Worm (Caenorhabditis elegans) whole organism, young adult: Measurements from ENCODE around the gene wrt-5.

ENCODE experiments used
- B0261.1 ChIP-seq: sonication (generic microtip); optimal IDR thresholded peaks from 2 replicates; lab custom pipeline; 2016; ENCODE audit warnings: mild to moderate bottlenecking, missing genetic modification characterization, moderate library complexity, missing compliant biosample characterization
- B0336.3 ChIP-seq: fragments of 200-800 bp; sonication (Bioruptor generic); IDR thresholded peaks from 2 replicates; pipeline ENCODE4 v1.3.6; 2022; ENCODE audit warnings: missing genetic modification characterization, missing compliant biosample characterization
- F33H1.4 ChIP-seq: fragments of 200-800 bp; sonication (Bioruptor generic); IDR thresholded peaks from 2 replicates; pipeline ENCODE4 v1.3.6; 2022; ENCODE audit warnings: missing genetic modification reagents, missing genetic modification characterization, missing compliant biosample characterization
- F57A8.1 ChIP-seq: fragments of 200-800 bp; sonication (Bioruptor generic); optimal IDR thresholded peaks from 2 replicates; lab custom pipeline; 2018; ENCODE audit warnings: mild to moderate bottlenecking, missing genetic modification characterization, moderate library complexity, missing compliant biosample characterization
- K11D2.4 ChIP-seq: fragments of 200-800 bp; sonication (Bioruptor generic); IDR thresholded peaks from 2 replicates; pipeline ENCODE4 v1.3.6; 2022; ENCODE audit warnings: missing genetic modification reagents, missing genetic modification characterization, missing compliant biosample characterization
- K12H6.12 ChIP-seq: fragments of 200-800 bp; sonication (Bioruptor generic); optimal IDR thresholded peaks from 2 replicates; lab custom pipeline; 2018; ENCODE audit warnings: mild to moderate bottlenecking, missing genetic modification characterization, missing compliant biosample characterization
- T26A5.8 ChIP-seq: sonication (generic microtip); optimal IDR thresholded peaks from 2 replicates; lab custom pipeline; 2016; ENCODE audit warnings: missing genetic modification characterization, missing compliant biosample characterization
- Y53F4B.3 ChIP-seq: fragments of 200-800 bp; sonication (Bioruptor generic); IDR thresholded peaks from 2 replicates; pipeline ENCODE4 v1.3.6; 2022; ENCODE audit warnings: missing genetic modification reagents, missing genetic modification characterization, missing compliant biosample characterization
- Y56A3A.18 ChIP-seq: fragments of 200-800 bp; sonication (Bioruptor generic); IDR thresholded peaks from 2 replicates; pipeline ENCODE4 v1.3.6; 2022; ENCODE audit warnings: missing genetic modification reagents, missing genetic modification characterization, missing compliant biosample characterization
- Y67H2A.10 ChIP-seq: fragments of 200-800 bp; sonication (Bioruptor generic); conservative IDR thresholded peaks from 2 replicates; pipeline ENCODE4 v1.3.6; 2022; ENCODE audit warnings: missing genetic modification reagents, missing genetic modification characterization, missing compliant biosample characterization
- Y79H2A.3 ChIP-seq: fragments of 200-800 bp; sonication (Bioruptor generic); conservative IDR thresholded peaks from 2 replicates; pipeline ENCODE4 v1.3.6; 2022; ENCODE audit warnings: missing genetic modification reagents, missing genetic modification characterization, missing compliant biosample characterization
- Y95B8A.8 ChIP-seq: fragments of 200-800 bp; sonication (Bioruptor generic); IDR thresholded peaks from 2 replicates; pipeline ENCODE4 v1.3.6; 2022; ENCODE audit warnings: missing genetic modification reagents, missing genetic modification characterization, missing compliant biosample characterization
- ZK185.1 ChIP-seq: sonication (generic microtip); optimal IDR thresholded peaks from 2 replicates; lab custom pipeline; 2016; ENCODE audit warnings: mild to moderate bottlenecking, missing genetic modification characterization, missing compliant biosample characterization; ENCODE audit not compliant: poor library complexity, severe bottlenecking
- aptf-2 ChIP-seq: fragments of 200-800 bp; sonication (Bioruptor generic); conservative IDR thresholded peaks from 2 replicates; pipeline ENCODE4 v1.3.6; 2022; ENCODE audit warnings: missing genetic modification reagents, missing genetic modification characterization, missing compliant biosample characterization
- atf-7 ChIP-seq: sonication (generic microtip); optimal IDR thresholded peaks from 2 replicates; lab custom pipeline; 2017; ENCODE audit warnings: mild to moderate bottlenecking, missing genetic modification characterization, missing compliant biosample characterization
- attf-3 ChIP-seq: fragments of 200-800 bp; sonication (Bioruptor generic); conservative IDR thresholded peaks from 2 replicates; pipeline ENCODE4 v1.3.6; 2022; ENCODE audit warnings: missing genetic modification reagents, missing genetic modification characterization, missing compliant biosample characterization
- bed-2 ChIP-seq: fragments of 200-800 bp; sonication (Bioruptor generic); IDR thresholded peaks from 2 replicates; pipeline ENCODE4 v1.3.6; 2022; ENCODE audit warnings: missing genetic modification reagents, missing genetic modification characterization, missing compliant biosample characterization
- dox-1 ChIP-seq: fragments of 200-800 bp; sonication (Bioruptor generic); IDR thresholded peaks from 2 replicates; pipeline ENCODE4 v1.3.6; 2022; ENCODE audit warnings: missing genetic modification reagents, missing genetic modification characterization, missing compliant biosample characterization
- egl-44 ChIP-seq: fragments of 200-800 bp; sonication (Bioruptor generic); IDR thresholded peaks from 2 replicates; pipeline ENCODE4 v1.3.6; 2022; ENCODE audit warnings: missing genetic modification reagents, missing genetic modification characterization, missing compliant biosample characterization
- egrh-3 ChIP-seq: fragments of 200-800 bp; sonication (Bioruptor generic); IDR thresholded peaks from 2 replicates; pipeline ENCODE4 v1.3.6; 2022; ENCODE audit warnings: missing genetic modification reagents, missing genetic modification characterization, missing compliant biosample characterization
- ets-4 ChIP-seq: fragments of 200-800 bp; sonication (Bioruptor generic); optimal IDR thresholded peaks from 2 replicates; lab custom pipeline; 2018; ENCODE audit warnings: mild to moderate bottlenecking, missing genetic modification characterization, missing compliant biosample characterization
- fkh-3 ChIP-seq: sonication (generic microtip); optimal IDR thresholded peaks from 2 replicates; lab custom pipeline; 2016; ENCODE audit warnings: mild to moderate bottlenecking, missing genetic modification characterization, missing compliant biosample characterization
- hsf-1 ChIP-seq: fragments of 200-800 bp; sonication (Bioruptor generic); IDR thresholded peaks from 2 replicates; pipeline ENCODE4 v1.3.6; 2022; ENCODE audit warnings: missing genetic modification reagents, missing genetic modification characterization, missing compliant biosample characterization
- lag-1 ChIP-seq: fragments of 200-800 bp; sonication (Bioruptor generic); IDR thresholded peaks from 2 replicates; pipeline ENCODE4 v1.3.6; 2022; ENCODE audit warnings: missing genetic modification reagents, missing genetic modification characterization, missing compliant biosample characterization
- lin-35 ChIP-seq, 3 experiments: fragments of 150-350 bp in 2 of 3; sonication (generic microtip) in 1 of 3; optimal IDR thresholded peaks; 2 replicates each; lab custom pipeline; 2014 to 2018; ENCODE audit warnings: missing biosample characterization in 3 of 3, missing genetic modification characterization in 3 of 3, missing genetic modification reagents in 3 of 3
- lin-40 ChIP-seq: sonication (generic microtip); optimal IDR thresholded peaks from 2 replicates; lab custom pipeline; 2016; ENCODE audit warnings: missing genetic modification characterization, mild to moderate bottlenecking, missing compliant biosample characterization, missing genotype, missing genetic modification reagents
- lsl-1 ChIP-seq: fragments of 200-800 bp; sonication (Bioruptor generic); optimal IDR thresholded peaks from 2 replicates; lab custom pipeline; 2018; ENCODE audit warnings: mild to moderate bottlenecking, missing genetic modification characterization, moderate library complexity, missing compliant biosample characterization
- lsy-27 ChIP-seq: sonication (generic microtip); optimal IDR thresholded peaks from 2 replicates; lab custom pipeline; 2017; ENCODE audit warnings: missing genetic modification characterization, mild to moderate bottlenecking, missing compliant biosample characterization, antibody characterized with exemption, missing genotype, borderline replicate concordance; ENCODE audit not compliant: insufficient read depth
- madf-10 ChIP-seq: sonication (generic microtip); optimal IDR thresholded peaks from 2 replicates; lab custom pipeline; 2016; ENCODE audit warnings: mild to moderate bottlenecking, missing genetic modification characterization, missing compliant biosample characterization
- mcd-1 ChIP-seq: fragments of 200-800 bp; sonication (Bioruptor generic); IDR thresholded peaks from 2 replicates; pipeline ENCODE4 v1.3.6; 2022; ENCODE audit warnings: missing genetic modification reagents, missing genetic modification characterization, missing compliant biosample characterization
- mel-28 ChIP-seq: sonication (generic microtip); optimal IDR thresholded peaks from 2 replicates; lab custom pipeline; 2016; ENCODE audit warnings: borderline replicate concordance, mild to moderate bottlenecking, missing genetic modification characterization, missing compliant biosample characterization
- nfya-2 ChIP-seq: fragments of 200-800 bp; sonication (Bioruptor generic); IDR thresholded peaks from 2 replicates; pipeline ENCODE4 v1.3.6; 2022; ENCODE audit warnings: missing genetic modification reagents, missing genetic modification characterization, missing compliant biosample characterization
- nfyb-1 ChIP-seq: fragments of 200-800 bp; sonication (Bioruptor generic); IDR thresholded peaks from 2 replicates; pipeline ENCODE4 v1.3.6; 2022; ENCODE audit warnings: missing genetic modification reagents, missing genetic modification characterization, missing compliant biosample characterization
- pha-4 ChIP-seq: fragments of 150-350 bp; sonication (generic microtip); optimal IDR thresholded peaks from 2 replicates; lab custom pipeline; 2014; ENCODE audit warnings: missing biosample characterization, missing genetic modification reagents, missing genetic modification characterization
- sea-2 ChIP-seq: fragments of 200-800 bp; sonication (Bioruptor generic); IDR thresholded peaks from 2 replicates; pipeline ENCODE4 v1.3.6; 2022; ENCODE audit warnings: missing genetic modification characterization, missing compliant biosample characterization
- snpc-1.3 ChIP-seq: sonication (generic microtip); optimal IDR thresholded peaks from 2 replicates; lab custom pipeline; 2017; ENCODE audit warnings: missing genetic modification characterization, mild to moderate bottlenecking, missing compliant biosample characterization, antibody characterized with exemption, moderate library complexity, missing genotype, missing genetic modification reagents; ENCODE audit not compliant: insufficient read depth
- snpc-3.4 ChIP-seq: sonication (generic microtip); optimal IDR thresholded peaks from 2 replicates; lab custom pipeline; 2017; ENCODE audit warnings: missing genetic modification characterization, mild to moderate bottlenecking, missing compliant biosample characterization, antibody characterized with exemption, moderate library complexity, missing genotype, missing genetic modification reagents
- snpc-4 ChIP-seq, 5 experiments: fragments of 150-350 bp in 1 of 5; sonication (generic microtip) in 4 of 5; optimal IDR thresholded peaks; 2 replicates each; lab custom pipeline; 2014 to 2018; ENCODE audit warnings: missing genetic modification characterization in 5 of 5, missing biosample characterization in 3 of 5, antibody characterized with exemption in 2 of 5, mild to moderate bottlenecking in 2 of 5, missing compliant biosample characterization in 2 of 5, missing genotype in 2 of 5, moderate library complexity in 2 of 5, missing genetic modification reagents in 1 of 5
- tbp1 ChIP-seq: fragments of 200-800 bp; sonication (Bioruptor generic); optimal IDR thresholded peaks from 2 replicates; lab custom pipeline; 2018; ENCODE audit warnings: mild to moderate bottlenecking, missing genetic modification characterization, missing compliant biosample characterization
- tlf-1 ChIP-seq: fragments of 200-800 bp; sonication (Bioruptor generic); optimal IDR thresholded peaks from 2 replicates; lab custom pipeline; 2018; ENCODE audit warnings: mild to moderate bottlenecking, missing genetic modification characterization, missing compliant biosample characterization
- unc-130 ChIP-seq: sonication (generic microtip); optimal IDR thresholded peaks from 2 replicates; lab custom pipeline; 2016; ENCODE audit warnings: missing genetic modification reagents, missing genetic modification characterization, missing compliant biosample characterization
- xnd-1 ChIP-seq: sonication (generic microtip); optimal IDR thresholded peaks from 2 replicates; lab custom pipeline; 2016; ENCODE audit warnings: missing genotype, missing genetic modification reagents, missing genetic modification characterization, missing compliant biosample characterization
- ztf-18 ChIP-seq: sonication (generic microtip); optimal IDR thresholded peaks from 2 replicates; lab custom pipeline; 2016; ENCODE audit warnings: missing genotype, mild to moderate bottlenecking, missing genetic modification characterization, missing compliant biosample characterization
- ztf-22 ChIP-seq: fragments of 200-800 bp; sonication (Bioruptor generic); optimal IDR thresholded peaks from 2 replicates; lab custom pipeline; 2018; ENCODE audit warnings: mild to moderate bottlenecking, missing genetic modification characterization, moderate library complexity, missing compliant biosample characterization
- ztf-25 ChIP-seq: fragments of 200-800 bp; sonication (Bioruptor generic); IDR thresholded peaks from 2 replicates; pipeline ENCODE4 v1.3.6; 2022; ENCODE audit warnings: missing genetic modification reagents, missing genetic modification characterization, missing compliant biosample characterization
- ztf-28 ChIP-seq: fragments of 200-800 bp; sonication (Bioruptor generic); IDR thresholded peaks from 2 replicates; pipeline ENCODE4 v1.3.6; 2022; ENCODE audit warnings: missing genetic modification reagents, missing genetic modification characterization, missing compliant biosample characterization
- ztf-3 ChIP-seq: fragments of 200-800 bp; sonication (Bioruptor generic); optimal IDR thresholded peaks from 2 replicates; lab custom pipeline; 2018; ENCODE audit warnings: mild to moderate bottlenecking, missing genetic modification characterization, missing compliant biosample characterization

Gene wrt-5

DNA sequence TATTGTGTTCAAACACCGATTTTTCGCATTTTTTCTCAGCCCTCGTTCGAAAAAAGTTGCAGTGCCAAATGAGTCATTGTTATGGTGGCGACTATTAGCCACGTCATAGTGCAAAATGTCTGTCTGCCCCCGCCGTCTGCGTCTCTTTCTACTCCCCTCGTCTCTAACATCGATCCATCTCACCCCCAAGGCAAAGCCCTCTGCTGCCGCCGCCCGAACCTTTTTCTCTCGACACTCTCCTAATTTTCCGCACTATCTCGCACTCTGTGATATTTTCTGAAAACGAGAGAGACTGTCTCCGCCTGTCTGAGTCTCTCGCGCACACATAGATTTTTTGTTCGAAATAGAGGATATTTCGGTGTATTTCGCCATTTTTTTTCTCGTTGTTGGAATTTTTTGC is 41.6 kb upstream of the wrt-5 start (continued):
- TF ChIP-seq ztf-18 = peak; percentile 0
- no peak for TF ChIP-seq Y67H2A.10 (GFP tag; lab: Robert Waterston, UW)
- TF ChIP-seq aptf-2 (GFP tag; lab: Robert Waterston, UW) = no peak
- peak; percentile 56 for TF ChIP-seq mcd-1 (GFP tag; lab: Robert Waterston, UW)
- no peak for TF ChIP-seq ztf-22 (GFP tag; lab: Kevin White, UChicago)
- no peak for TF ChIP-seq snpc-4 (GFP tag; optimal IDR thresholded peaks at IDR 0.05; lab: Kevin White, UChicago)
- TF ChIP-seq snpc-4 (tag; optimal IDR thresholded peaks at IDR 0.05; lab: Kevin White, UChicago) = peak in 2 of 4 experiments; percentile 24 to 31
- no peak for TF ChIP-seq madf-10 (tag; lab: Kevin White, UChicago)
- TF ChIP-seq snpc-3.4 (tag; lab: Kevin White, UChicago) = no peak
- no peak for TF ChIP-seq snpc-1.3 (tag; lab: Kevin White, UChicago)
- TF ChIP-seq nfyb-1 = peak; percentile 76
- TF ChIP-seq hsf-1 (GFP tag; lab: Robert Waterston, UW) = no peak
- TF ChIP-seq atf-7 = peak; percentile 73
- no peak for TF ChIP-seq B0261.1
- no peak for TF ChIP-seq egl-44 (GFP tag; lab: Robert Waterston, UW)
- no peak for TF ChIP-seq xnd-1 (tag; lab: Kevin White, UChicago)
- no peak for TF ChIP-seq dox-1 (GFP tag; lab: Robert Waterston, UW)
- TF ChIP-seq ztf-25 (GFP tag; lab: Robert Waterston, UW) = no peak
- peak; percentile 65 for TF ChIP-seq ZK185.1
- TF ChIP-seq bed-2 (GFP tag; lab: Robert Waterston, UW) = no peak
- no peak for TF ChIP-seq lag-1
- no peak for TF ChIP-seq Y53F4B.3 (GFP tag; lab: Robert Waterston, UW)
- peak in 1 of 3 experiments; percentile 37 for TF ChIP-seq lin-35 (GFP tag; optimal IDR thresholded peaks at IDR 0.05; lab: Kevin White, UChicago)
- no peak for TF ChIP-seq egrh-3 (GFP tag; lab: Robert Waterston, UW)
- no peak for TF ChIP-seq ztf-28 (GFP tag; lab: Robert Waterston, UW)
- no peak for TF ChIP-seq ztf-3 (GFP tag; lab: Kevin White, UChicago)
- TF ChIP-seq B0336.3 (GFP tag; lab: Robert Waterston, UW) = peak; percentile 54; the same call in 1 of the 2 replicates
- TF ChIP-seq pha-4 = no peak
- peak; percentile 73 for TF ChIP-seq lin-40 (tag; lab: Kevin White, UChicago)
- no peak for TF ChIP-seq Y79H2A.3 (GFP tag; lab: Robert Waterston, UW)
- no peak for TF ChIP-seq Y95B8A.8 (GFP tag; lab: Robert Waterston, UW)
- no peak for TF ChIP-seq unc-130 (GFP tag; lab: Kevin White, UChicago)
- no peak for TF ChIP-seq ets-4 (GFP tag; lab: Kevin White, UChicago)
- TF ChIP-seq nfya-2 (GFP tag; lab: Robert Waterston, UW) = no peak
- no peak for TF ChIP-seq K11D2.4 (GFP tag; lab: Robert Waterston, UW)
- no peak for TF ChIP-seq Y56A3A.18 (GFP tag; lab: Robert Waterston, UW)
- no peak for TF ChIP-seq lsy-27 (tag; lab: Kevin White, UChicago)
- peak; percentile 10 for TF ChIP-seq tbp1
- TF ChIP-seq mel-28 (tag; lab: Kevin White, UChicago) = no peak
- TF ChIP-seq F33H1.4 (GFP tag; lab: Robert Waterston, UW) = no peak; the same call in 1 of the 2 replicates
- no peak for TF ChIP-seq F57A8.1 (GFP tag; lab: Kevin White, UChicago)
- no peak for TF ChIP-seq lsl-1 (GFP tag; lab: Kevin White, UChicago)
- no peak for TF ChIP-seq T26A5.8 (tag; lab: Kevin White, UChicago)
- no peak for TF ChIP-seq tlf-1 (GFP tag; lab: Kevin White, UChicago)
- no peak for TF ChIP-seq sea-2 (GFP tag; lab: Robert Waterston, UW)
- TF ChIP-seq attf-3 (GFP tag; lab: Robert Waterston, UW) = no peak
- TF ChIP-seq fkh-3 = no peak
- TF ChIP-seq K12H6.12 (tag; lab: Kevin White, UChicago) = peak; percentile 72
